Worm (Caenorhabditis elegans) whole organism, L1 larva: ENCODE results near the gene col-43.

Experiments
- C04F5.9 ChIP-seq: sonication (generic microtip); optimal IDR thresholded peaks from 2 replicates; lab custom pipeline; 2016; ENCODE audit warnings: missing genetic modification characterization, missing compliant biosample characterization
- C34B4.2 ChIP-seq: sonication (generic microtip); optimal IDR thresholded peaks from 2 replicates; lab custom pipeline; 2017; ENCODE audit warnings: mild to moderate bottlenecking, missing genetic modification characterization, missing compliant biosample characterization
- aly-2 ChIP-seq: fragments of 150-350 bp; optimal IDR thresholded peaks from 2 replicates; lab custom pipeline; 2014; ENCODE audit warnings: missing biosample characterization, missing genetic modification characterization
- ama-1 ChIP-seq: fragments of 150-350 bp; optimal IDR thresholded peaks from 2 replicates; lab custom pipeline; 2014
- blmp-1 ChIP-seq: fragments of 150-350 bp; optimal IDR thresholded peaks from 2 replicates; lab custom pipeline; 2014; ENCODE audit warnings: missing biosample characterization, missing genetic modification characterization
- ceh-63 ChIP-seq: fragments of 200-800 bp; sonication (Bioruptor generic); optimal IDR thresholded peaks from 2 replicates; lab custom pipeline; 2018; ENCODE audit warnings: mild to moderate bottlenecking, missing genetic modification characterization, missing compliant biosample characterization
- ceh-82 ChIP-seq, 3 experiments: fragments of 150-350 bp in 1 of 3; sonication (generic microtip) in 2 of 3; optimal IDR thresholded peaks; 2 replicates each; lab custom pipeline; 2014 to 2017; ENCODE audit warnings: missing biosample characterization in 3 of 3, missing genetic modification characterization in 3 of 3
- ceh-88 ChIP-seq: fragments of 200-800 bp; sonication (Bioruptor generic); IDR thresholded peaks from 2 replicates; pipeline ENCODE4 v1.3.6; 2022; ENCODE audit warnings: missing genetic modification characterization, missing compliant biosample characterization
- dpl-1 ChIP-seq, 3 experiments: fragments of 150-350 bp in 2 of 3; sonication (generic microtip) in 1 of 3; optimal IDR thresholded peaks; 2 replicates each; lab custom pipeline; 2014 to 2017; ENCODE audit warnings: missing biosample characterization in 3 of 3, missing genetic modification characterization in 3 of 3, missing genetic modification reagents in 3 of 3
- efl-1 ChIP-seq, 4 experiments: fragments of 150-350 bp; optimal IDR thresholded peaks in 3 of 4; peaks in 1 of 4; 1 replicate in 1 of 4; 2 replicates in 3 of 4; lab custom pipeline; 2014; ENCODE audit warnings: missing biosample characterization in 2 of 4, missing genetic modification characterization in 2 of 4, missing genetic modification reagents in 2 of 4
- elt-3 ChIP-seq, 6 experiments: fragments of 150-350 bp in 1 of 6; sonication (generic microtip); optimal IDR thresholded peaks; 2 replicates each; lab custom pipeline; 2017 to 2018; ENCODE audit warnings: missing biosample characterization in 6 of 6, missing genetic modification characterization in 6 of 6, inconsistent platforms in 1 of 6
- fkh-8 ChIP-seq: sonication (generic microtip); optimal IDR thresholded peaks from 2 replicates; lab custom pipeline; 2016; ENCODE audit warnings: mild to moderate bottlenecking, missing genetic modification characterization, missing compliant biosample characterization
- fos-1 ChIP-seq: fragments of 150-350 bp; optimal IDR thresholded peaks from 2 replicates; lab custom pipeline; 2014; ENCODE audit warnings: missing biosample characterization, missing genetic modification characterization
- grh-1 ChIP-seq: fragments of 200-800 bp; sonication (Bioruptor generic); IDR thresholded peaks from 2 replicates; pipeline ENCODE4 v1.3.6; 2022; ENCODE audit warnings: missing genetic modification reagents, missing genetic modification characterization, missing compliant biosample characterization
- hlh-17 ChIP-seq: fragments of 200-800 bp; sonication (Bioruptor generic); optimal IDR thresholded peaks from 2 replicates; lab custom pipeline; 2018; ENCODE audit warnings: missing genetic modification characterization, mild to moderate bottlenecking, missing compliant biosample characterization, moderate library complexity, borderline replicate concordance
- hlh-4 ChIP-seq: sonication (generic microtip); optimal IDR thresholded peaks from 2 replicates; lab custom pipeline; 2016; ENCODE audit warnings: mild to moderate bottlenecking, missing genetic modification characterization, missing compliant biosample characterization
- hpl-2 ChIP-seq: fragments of 150-350 bp; optimal IDR thresholded peaks from 2 replicates; lab custom pipeline; 2014; ENCODE audit warnings: missing biosample characterization, missing genetic modification reagents, missing genetic modification characterization
- jun-1 ChIP-seq: fragments of 150-350 bp; optimal IDR thresholded peaks from 2 replicates; lab custom pipeline; 2014; ENCODE audit warnings: missing biosample characterization, missing genetic modification reagents, missing genetic modification characterization
- lin-13 ChIP-seq: fragments of 150-350 bp; optimal IDR thresholded peaks from 2 replicates; lab custom pipeline; 2014; ENCODE audit warnings: missing biosample characterization, missing genetic modification reagents, missing genetic modification characterization
- lin-14 ChIP-seq: fragments of 200-800 bp; sonication (Bioruptor generic); optimal IDR thresholded peaks from 2 replicates; lab custom pipeline; 2018; ENCODE audit warnings: mild to moderate bottlenecking, missing genetic modification characterization, moderate library complexity, missing compliant biosample characterization
- lin-35 ChIP-seq, 2 experiments: fragments of 150-350 bp; optimal IDR thresholded peaks; 2 replicates each; lab custom pipeline; 2014; ENCODE audit warnings: missing biosample characterization in 2 of 2, missing genetic modification characterization in 2 of 2, missing genetic modification reagents in 2 of 2
- lin-39 ChIP-seq: fragments of 150-350 bp; optimal IDR thresholded peaks from 2 replicates; lab custom pipeline; 2014; ENCODE audit warnings: missing biosample characterization, missing genetic modification reagents, missing genetic modification characterization
- lir-3 ChIP-seq: sonication (generic microtip); optimal IDR thresholded peaks from 2 replicates; lab custom pipeline; 2016; ENCODE audit warnings: mild to moderate bottlenecking, missing genetic modification characterization, moderate library complexity, missing compliant biosample characterization; ENCODE audit not compliant: poor library complexity
- lsy-2 ChIP-seq, 2 experiments: fragments of 150-350 bp; optimal IDR thresholded peaks; 2 replicates each; lab custom pipeline; 2014; ENCODE audit warnings: missing biosample characterization in 2 of 2, missing genetic modification characterization in 2 of 2
- mef-2 ChIP-seq: fragments of 150-350 bp; optimal IDR thresholded peaks from 2 replicates; lab custom pipeline; 2014; ENCODE audit warnings: missing biosample characterization, missing genetic modification characterization
- mep-1 ChIP-seq: fragments of 150-350 bp; optimal IDR thresholded peaks from 2 replicates; lab custom pipeline; 2014; ENCODE audit warnings: missing biosample characterization, missing genetic modification characterization
- nhr-11 ChIP-seq: fragments of 150-350 bp; optimal IDR thresholded peaks from 2 replicates; lab custom pipeline; 2014; ENCODE audit warnings: missing biosample characterization, missing genetic modification characterization
- nhr-20 ChIP-seq: sonication (generic microtip); optimal IDR thresholded peaks from 2 replicates; lab custom pipeline; 2016; ENCODE audit warnings: mild to moderate bottlenecking, missing genetic modification characterization, missing compliant biosample characterization
- nhr-71 ChIP-seq: sonication (generic microtip); optimal IDR thresholded peaks from 2 replicates; lab custom pipeline; 2016; ENCODE audit warnings: mild to moderate bottlenecking, missing genetic modification characterization, moderate library complexity, missing compliant biosample characterization
- nhr-76 ChIP-seq: sonication (generic microtip); optimal IDR thresholded peaks from 2 replicates; lab custom pipeline; 2017; ENCODE audit warnings: missing biosample characterization, missing genetic modification characterization
- nhr-85 ChIP-seq: sonication (generic microtip); peaks from one replicate; lab custom pipeline; 2016; ENCODE audit warnings: missing genetic modification characterization, inconsistent platforms, missing compliant biosample characterization
- pqm-1 ChIP-seq: sonication (generic microtip); optimal IDR thresholded peaks from 3 replicates; lab custom pipeline; 2017; ENCODE audit warnings: missing biosample characterization, missing genetic modification characterization
- snpc-4 ChIP-seq: fragments of 150-350 bp; optimal IDR thresholded peaks from 2 replicates; lab custom pipeline; 2014; ENCODE audit warnings: missing biosample characterization, missing genetic modification characterization
- snu-23 ChIP-seq: sonication (generic microtip); optimal IDR thresholded peaks from 2 replicates; lab custom pipeline; 2016; ENCODE audit warnings: missing genetic modification characterization, missing compliant biosample characterization
- sox-4 ChIP-seq: sonication (generic microtip); optimal IDR thresholded peaks from 2 replicates; lab custom pipeline; 2016; ENCODE audit warnings: missing genetic modification characterization, missing compliant biosample characterization
- tbx-2 ChIP-seq: sonication (generic microtip); optimal IDR thresholded peaks from 2 replicates; lab custom pipeline; 2016; ENCODE audit warnings: missing genetic modification characterization, missing compliant biosample characterization
- unc-62 ChIP-seq: fragments of 150-350 bp; optimal IDR thresholded peaks from 2 replicates; lab custom pipeline; 2014; ENCODE audit warnings: missing biosample characterization, missing genetic modification reagents, missing genetic modification characterization
- ztf-11 ChIP-seq, 2 experiments: sonication (generic microtip); optimal IDR thresholded peaks; 2 replicates each; lab custom pipeline; 2016 to 2017; ENCODE audit warnings: missing genetic modification characterization in 2 of 2, missing biosample characterization in 1 of 2, missing compliant biosample characterization in 1 of 2

col-43 gene

DNA sequence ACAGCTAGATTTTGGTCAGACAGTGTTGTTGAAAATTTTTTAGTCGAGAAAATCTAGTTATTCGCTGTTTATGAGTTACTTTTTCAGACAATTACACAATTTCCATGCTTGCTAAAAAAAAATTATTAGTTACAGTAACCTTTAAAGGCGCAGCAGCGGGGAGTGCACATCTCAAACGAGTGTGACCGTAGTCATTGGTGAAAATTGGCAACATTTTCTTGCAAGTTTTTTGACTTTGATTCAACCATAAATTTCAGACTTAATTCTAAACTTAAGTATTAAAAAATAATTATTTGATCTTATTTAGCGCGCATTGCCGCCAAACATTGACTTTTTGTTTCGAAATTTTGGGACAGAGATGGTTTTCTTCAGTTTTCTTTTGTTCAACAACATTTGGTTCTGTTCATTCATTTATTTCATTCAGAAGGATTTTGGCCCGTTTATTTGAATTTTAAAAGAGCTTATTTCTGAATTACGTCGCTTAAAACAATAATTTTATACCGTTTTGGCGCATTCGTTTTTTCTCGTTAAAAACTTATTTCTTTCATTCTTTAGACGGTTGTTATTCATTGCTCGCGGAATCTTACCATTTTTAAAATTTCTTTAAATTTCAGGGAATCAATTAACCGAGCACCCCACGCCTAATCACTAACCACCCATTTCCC lies 21.8 kb downstream of the col-43 start, which contains the start of gene oma-2:
oma-2 (plus strand) TSS at position 615 of the 665 bp plus-strand sequence.
- TF ChIP-seq ceh-63 (GFP tag; lab: Kevin White, UChicago) (no peak), lsy-2 (tag; optimal IDR thresholded peaks at IDR 0.05; lab: Kevin White, UChicago) (peak in 1 of 2 experiments; percentile 7)

DNA sequence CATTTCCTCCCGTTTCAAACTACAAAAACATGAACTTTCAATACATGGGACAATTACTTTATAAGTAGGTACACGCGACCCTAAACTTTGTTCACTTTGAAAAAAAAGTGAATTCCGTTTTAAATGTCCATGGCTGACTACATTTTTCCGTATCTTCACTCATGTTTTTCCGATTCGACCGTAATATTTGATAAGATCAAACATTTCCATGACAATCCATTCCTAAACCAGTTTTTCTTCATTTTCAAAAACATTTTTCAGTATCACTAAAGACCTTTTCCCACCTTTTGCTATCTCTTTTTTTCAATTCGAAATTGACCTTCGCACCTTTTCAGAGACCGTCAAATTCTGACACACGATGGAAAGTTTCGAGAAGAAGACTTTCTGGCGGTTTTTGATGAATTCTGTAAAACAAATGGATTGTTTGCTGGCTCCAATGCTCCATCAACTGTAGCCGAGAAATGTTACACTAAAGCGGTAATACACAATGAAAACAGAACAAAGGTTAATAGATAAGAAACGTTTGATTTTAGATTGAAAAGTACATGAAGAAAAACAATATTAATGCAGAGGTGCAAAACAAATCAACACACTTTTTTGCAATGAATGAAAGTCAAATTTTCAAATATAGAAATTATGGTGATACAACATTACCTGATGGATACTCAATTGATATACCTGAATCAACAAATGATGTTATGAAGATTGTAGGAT lies 23.1 kb downstream of the col-43 start:
- no peak for TF ChIP-seq lir-3 (tag; lab: Kevin White, UChicago)
- no peak for TF ChIP-seq tbx-2 (tag; lab: Kevin White, UChicago)
- TF ChIP-seq C34B4.2 = no peak
- TF ChIP-seq jun-1 (tag; lab: Kevin White, UChicago) = no peak
- TF ChIP-seq hpl-2 (GFP tag; lab: Kevin White, UChicago) = no peak
- no peak for TF ChIP-seq ceh-88 (GFP tag; lab: Robert Waterston, UW)
- TF ChIP-seq hlh-4 (tag; lab: Kevin White, UChicago) = no peak
- peak; percentile 62 for TF ChIP-seq lin-14 (GFP tag; lab: Kevin White, UChicago)
- TF ChIP-seq blmp-1 (tag; lab: Kevin White, UChicago) = peak; percentile 82
- peak; percentile 21 for TF ChIP-seq nhr-71 (tag; lab: Kevin White, UChicago)
- TF ChIP-seq aly-2 (tag; lab: Kevin White, UChicago) = no peak
- no peak for TF ChIP-seq mef-2
- no peak for TF ChIP-seq ztf-11 (tag; optimal IDR thresholded peaks at IDR 0.05; lab: Kevin White, UChicago)
- peak; percentile 56 for TF ChIP-seq nhr-20 (tag; lab: Kevin White, UChicago)
- no peak for TF ChIP-seq snpc-4
- TF ChIP-seq elt-3 (tag; optimal IDR thresholded peaks at IDR 0.05; lab: Kevin White, UChicago) = peak in 5 of 6 experiments; percentile 9 to 82 (median 30)
- TF ChIP-seq lin-39 (tag; lab: Kevin White, UChicago) = no peak
- TF ChIP-seq nhr-76 (tag; lab: Kevin White, UChicago) = no peak
- peak; percentile 43 for TF ChIP-seq snu-23 (GFP tag; lab: Kevin White, UChicago)
- no peak for TF ChIP-seq fos-1 (tag; lab: Kevin White, UChicago)
- no peak for TF ChIP-seq fkh-8 (tag; lab: Kevin White, UChicago)
- peak; percentile 74 for TF ChIP-seq grh-1
- no peak for TF ChIP-seq hlh-17 (GFP tag; lab: Kevin White, UChicago)
- peak in 1 of 2 experiments; percentile 53 for TF ChIP-seq lsy-2 (tag; optimal IDR thresholded peaks at IDR 0.05; lab: Kevin White, UChicago)
- no peak for TF ChIP-seq pqm-1 (tag; lab: Kevin White, UChicago)
- no peak for TF ChIP-seq unc-62 (GFP tag; lab: Kevin White, UChicago)
- TF ChIP-seq sox-4 (tag; lab: Kevin White, UChicago) = no peak
- no peak for TF ChIP-seq ama-1 (lab: Kevin White, UChicago)
- no peak for TF ChIP-seq efl-1 (optimal IDR thresholded peaks at IDR 0.05; lab: Kevin White, UChicago)
- TF ChIP-seq efl-1 (GFP tag; optimal IDR thresholded peaks at IDR 0.05 in 1 of 2; lab: Kevin White, UChicago) = peak in 1 of 2 experiments; percentile 54
- TF ChIP-seq dpl-1 (GFP tag; optimal IDR thresholded peaks at IDR 0.05; lab: Kevin White, UChicago) = no peak
- no peak for TF ChIP-seq mep-1 (tag; lab: Kevin White, UChicago)
- no peak for TF ChIP-seq C04F5.9 (tag; lab: Kevin White, UChicago)
- TF ChIP-seq nhr-11 = no peak
- TF ChIP-seq ceh-82 (tag; optimal IDR thresholded peaks at IDR 0.05; lab: Kevin White, UChicago) = no peak
- peak in 1 of 2 experiments; percentile 9 for TF ChIP-seq lin-35 (GFP tag; optimal IDR thresholded peaks at IDR 0.05; lab: Kevin White, UChicago)
- TF ChIP-seq lin-13 (GFP tag; lab: Kevin White, UChicago) = no peak
- peak; percentile 90 for TF ChIP-seq nhr-85
